Fruit fly (Drosophila melanogaster): Measurements from ENCODE around the gene polybromo.

The polybromo gene

DNA sequence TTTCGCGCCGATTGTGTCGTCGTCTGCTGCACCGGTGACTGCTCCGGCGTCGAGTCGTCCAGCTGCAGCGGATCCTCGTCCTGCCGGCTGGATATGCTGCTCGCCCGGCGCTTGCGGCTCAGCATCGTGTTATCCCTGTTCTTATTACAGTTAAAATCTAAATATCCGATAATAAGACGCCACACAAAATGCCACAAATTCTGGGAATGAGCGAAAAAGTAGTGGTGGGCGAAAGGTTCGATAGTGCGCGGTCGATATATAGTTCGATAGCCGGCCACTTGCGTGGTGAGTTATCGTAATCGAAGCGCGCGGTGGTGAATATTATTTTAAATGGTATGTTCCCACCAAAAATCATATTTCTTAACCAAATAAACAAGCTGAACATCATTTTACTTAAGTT, at the start of gene polybromo:
Gene polybromo, minus strand, starts transcription at position 212 of the 400 bp plus-strand sequence.
- TF ChIP-seq pan (optimal IDR thresholded peaks at IDR 0.05) (no peak), psq (GFP tag; optimal IDR thresholded peaks at IDR 0.05) (no peak), Myc (optimal IDR thresholded peaks at IDR 0.05) (peak; percentile 72), Mio (GFP tag; optimal IDR thresholded peaks at IDR 0.05) (no peak)

DNA sequence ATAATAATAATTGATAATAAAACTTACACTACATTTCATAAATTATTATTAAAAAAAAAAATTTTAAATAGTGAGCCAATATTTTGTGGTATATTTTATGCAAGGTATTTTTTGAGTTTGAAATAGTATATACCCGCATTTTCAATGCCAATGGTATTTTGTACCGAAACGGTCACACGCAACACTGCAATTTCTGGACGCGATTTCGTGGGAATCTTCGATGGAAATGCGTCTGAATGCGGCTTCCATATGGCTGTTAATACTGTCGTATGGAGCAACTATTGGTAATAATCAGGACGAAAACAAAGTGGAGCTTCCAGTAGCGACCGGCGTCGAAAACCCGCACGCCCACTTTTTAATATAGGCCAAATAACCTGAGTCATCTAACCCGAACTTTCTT, 46.4 kb upstream of the polybromo start, which contains the start of gene Nct:
Gene Nct, plus strand, starts transcription at position 173 of the 400 bp plus-strand sequence.
- no peak for TF ChIP-seq Hnf4 (GFP tag; optimal IDR thresholded peaks at IDR 0.05)
- TF ChIP-seq Rel (GFP tag; optimal IDR thresholded peaks at IDR 0.05), result no peak
- TF ChIP-seq Rel (tag; optimal IDR thresholded peaks at IDR 0.05), result peak; percentile 59
- no peak for TF ChIP-seq Vsx2 (GFP tag; optimal IDR thresholded peaks at IDR 0.05; ENCODE audit: partially characterized antibody)
- no peak for TF ChIP-seq jim (GFP tag; optimal IDR thresholded peaks at IDR 0.05)

dm6 chr3R:24850420-24850819, 45.4 kb upstream of the polybromo start, which contains the start of gene CG7006:
Gene CG7006 (plus strand): TSS chr3R:24850627.
- peak; percentile 46 for TF ChIP-seq GATAd (GFP tag; optimal IDR thresholded peaks at IDR 0.05)
- TF ChIP-seq OdsH (GFP tag; optimal IDR thresholded peaks at IDR 0.05), result peak; percentile 71
- peak in 1 of 2 experiments; percentile 88 for TF ChIP-seq foxo (GFP tag; optimal IDR thresholded peaks at IDR 0.05)
- peak; percentile 27 for TF ChIP-seq jim (GFP tag; optimal IDR thresholded peaks at IDR 0.05)
- no peak for TF ChIP-seq fru (GFP tag; optimal IDR thresholded peaks at IDR 0.05)
- TF ChIP-seq rgr (GFP tag; optimal IDR thresholded peaks at IDR 0.05), result peak; percentile 89
- TF ChIP-seq Rel (GFP tag; optimal IDR thresholded peaks at IDR 0.05), result no peak
- peak; percentile 27 for TF ChIP-seq Rel (tag; optimal IDR thresholded peaks at IDR 0.05)
- TF ChIP-seq Hr78 (GFP tag; optimal IDR thresholded peaks at IDR 0.05), result no peak
- peak; percentile 74 for TF ChIP-seq ey (GFP tag; optimal IDR thresholded peaks at IDR 0.05)
- peak; percentile 69 for TF ChIP-seq HLH106 (tag; optimal IDR thresholded peaks at IDR 0.05)
- peak; percentile 2 for TF ChIP-seq Mio (GFP tag; optimal IDR thresholded peaks at IDR 0.05)
- TF ChIP-seq h (GFP tag; optimal IDR thresholded peaks at IDR 0.05), result peak; percentile 85
- no peak for TF ChIP-seq CG32264 (GFP tag; optimal IDR thresholded peaks at IDR 0.05)
- peak; percentile 74 for TF ChIP-seq CG9705 (GFP tag; optimal IDR thresholded peaks at IDR 0.05)
- peak; percentile 97 for TF ChIP-seq Hnf4 (GFP tag; optimal IDR thresholded peaks at IDR 0.05)
- TF ChIP-seq psq (GFP tag; optimal IDR thresholded peaks at IDR 0.05), result peak; percentile 74
- peak; percentile 76 for TF ChIP-seq dsf (GFP tag; optimal IDR thresholded peaks at IDR 0.05; ENCODE audit: borderline replicate concordance)
- TF ChIP-seq sv (GFP tag; optimal IDR thresholded peaks at IDR 0.05), result peak; percentile 78
- TF ChIP-seq usp (GFP tag; optimal IDR thresholded peaks at IDR 0.05), result no peak
- TF ChIP-seq sage (GFP tag; optimal IDR thresholded peaks at IDR 0.05), result no peak
- peak; percentile 98 for TF ChIP-seq Hr83 (GFP tag; optimal IDR thresholded peaks at IDR 0.05; ENCODE audit: poor library complexity, severe bottlenecking)
- TF ChIP-seq Jra (GFP tag; optimal IDR thresholded peaks at IDR 0.05), result peak; percentile 89
- no peak for TF ChIP-seq Sp1 (GFP tag; optimal IDR thresholded peaks at IDR 0.05)
- peak; percentile 80 for TF ChIP-seq br (GFP tag; optimal IDR thresholded peaks at IDR 0.05)
- TF ChIP-seq brk (GFP tag; optimal IDR thresholded peaks at IDR 0.05), result no peak
- peak; percentile 63 for TF ChIP-seq Myc (optimal IDR thresholded peaks at IDR 0.05)
- peak; percentile 54 for TF ChIP-seq dmrt93B (GFP tag; optimal IDR thresholded peaks at IDR 0.05)
- TF ChIP-seq Vsx2 (GFP tag; optimal IDR thresholded peaks at IDR 0.05; ENCODE audit: partially characterized antibody), result peak; percentile 21
- no peak for TF ChIP-seq Abd-B (GFP tag; optimal IDR thresholded peaks at IDR 0.05)

DNA sequence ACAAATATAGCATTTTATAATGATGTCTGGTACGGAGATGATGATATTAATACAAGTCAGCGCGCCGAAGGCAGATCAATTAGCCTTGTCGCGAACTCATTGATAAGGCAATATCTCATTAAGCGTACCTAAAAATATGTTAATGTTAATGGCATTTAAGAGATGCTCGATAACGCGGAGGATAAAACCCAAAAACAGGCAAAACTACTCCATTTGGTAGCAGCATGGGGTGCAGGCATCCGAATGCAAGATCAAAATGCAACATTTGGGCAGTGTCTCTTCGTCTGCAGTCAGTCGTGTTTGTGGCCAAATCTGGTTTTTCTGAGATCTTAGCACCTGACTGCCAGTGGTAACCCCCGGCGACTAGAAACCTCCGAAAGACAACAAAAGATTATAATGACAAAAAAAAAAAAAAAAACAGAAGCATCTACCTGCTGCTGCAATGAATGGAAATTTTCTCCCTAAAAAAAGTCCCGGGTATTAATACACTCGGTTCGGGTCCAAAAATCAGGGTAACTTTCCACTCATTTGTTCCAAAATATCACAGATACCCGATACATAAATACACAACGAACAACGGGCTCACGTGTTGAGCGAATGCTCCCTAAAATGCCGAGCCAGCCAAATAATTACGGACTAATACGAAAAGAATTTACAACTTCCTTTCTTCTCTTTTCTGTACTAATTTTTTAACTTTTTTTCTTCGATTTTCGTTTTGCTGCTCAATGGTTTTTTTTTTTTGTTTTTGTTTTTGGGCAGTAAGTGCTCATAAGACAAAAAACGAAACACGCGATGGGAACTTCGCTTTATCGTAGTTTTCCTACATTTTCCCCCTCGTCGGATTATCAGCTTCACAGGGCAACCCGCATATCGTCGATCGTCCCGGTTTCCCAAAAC, 41.1 kb upstream of the polybromo start:
- TF ChIP-seq Rel (GFP tag; optimal IDR thresholded peaks at IDR 0.05) (no peak), Rel (tag; optimal IDR thresholded peaks at IDR 0.05) (peak; percentile 52), pan (optimal IDR thresholded peaks at IDR 0.05) (no peak)

- TF ChIP-seq Hr78 (GFP tag; optimal IDR thresholded peaks at IDR 0.05) (no peak), usp (GFP tag; optimal IDR thresholded peaks at IDR 0.05) (no peak), Jra (GFP tag; optimal IDR thresholded peaks at IDR 0.05) (no peak), Dif (GFP tag; optimal IDR thresholded peaks at IDR 0.05; ENCODE audit: partially characterized antibody) (no peak), sage (GFP tag; optimal IDR thresholded peaks at IDR 0.05) (no peak), ey (GFP tag; optimal IDR thresholded peaks at IDR 0.05) (no peak), CG9705 (GFP tag; optimal IDR thresholded peaks at IDR 0.05) (no peak), CG32264 (GFP tag; optimal IDR thresholded peaks at IDR 0.05) (no peak), jim (GFP tag; optimal IDR thresholded peaks at IDR 0.05) (no peak), Hnf4 (GFP tag; optimal IDR thresholded peaks at IDR 0.05) (no peak), tai (GFP tag; optimal IDR thresholded peaks at IDR 0.05) (no peak), Vsx2 (GFP tag; optimal IDR thresholded peaks at IDR 0.05; ENCODE audit: partially characterized antibody) (no peak), woc (GFP tag; optimal IDR thresholded peaks at IDR 0.05) (no peak), Hr83 (GFP tag; optimal IDR thresholded peaks at IDR 0.05; ENCODE audit: poor library complexity, severe bottlenecking) (no peak), Sp1 (GFP tag; optimal IDR thresholded peaks at IDR 0.05) (no peak), fru (GFP tag; optimal IDR thresholded peaks at IDR 0.05) (no peak), h (GFP tag; optimal IDR thresholded peaks at IDR 0.05) (no peak), Rel (GFP tag; optimal IDR thresholded peaks at IDR 0.05) (no peak), Rel (tag; optimal IDR thresholded peaks at IDR 0.05) (no peak)
Observed at dm6 chr3R:24845148-24845547, 40.1 kb upstream of the polybromo start.
